Fruit fly (Drosophila melanogaster): Measurements from ENCODE around the gene CG42675.

Gene CG42675

DNA sequence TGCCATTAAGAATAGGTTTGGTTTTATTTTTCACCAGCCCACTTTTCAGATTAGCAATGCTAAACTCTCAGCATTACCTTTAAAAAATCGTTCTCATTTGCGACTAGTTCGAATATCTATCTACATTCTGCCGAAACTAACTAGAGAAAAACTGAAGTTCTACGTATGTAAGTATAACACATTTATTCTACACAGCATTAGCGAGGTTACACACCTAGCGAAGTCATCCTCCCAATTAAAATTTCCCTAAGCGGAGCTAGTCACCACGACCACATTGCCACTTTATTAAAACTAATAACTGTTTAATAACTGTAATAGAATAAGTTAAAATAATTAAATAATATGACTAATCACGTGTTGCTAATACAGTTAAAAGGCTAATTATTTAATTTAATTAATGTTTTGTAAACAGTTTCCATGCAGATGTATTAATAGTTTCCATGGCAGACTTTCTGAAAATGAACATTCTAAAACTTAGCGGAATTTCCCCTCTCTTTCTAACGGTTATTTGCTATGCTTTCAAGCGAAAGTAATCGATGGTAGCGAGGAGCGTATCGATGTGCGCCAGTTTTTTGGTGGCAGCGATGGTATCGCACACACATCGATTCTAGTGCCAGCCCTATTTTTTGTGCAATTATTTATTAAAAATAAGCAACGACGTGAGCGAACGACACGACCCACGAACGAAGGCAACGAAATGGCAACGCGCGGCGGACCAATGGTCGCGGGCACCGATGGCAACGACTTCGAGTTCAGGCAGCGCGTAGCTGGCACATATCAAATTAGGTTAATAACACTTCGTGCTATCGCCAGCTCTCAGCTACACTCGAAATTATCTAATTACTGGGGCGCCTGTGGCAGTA, 34.4 kb upstream of the CG42675 start, which contains the start of gene jagn (continued):
- TF ChIP-seq hth (optimal IDR thresholded peaks at IDR 0.05): no peak
- peak; percentile 54 for TF ChIP-seq CG11723 (GFP tag; optimal IDR thresholded peaks at IDR 0.05)
- TF ChIP-seq HmgZ (tag; optimal IDR thresholded peaks at IDR 0.05): peak; percentile 46
- peak; percentile 100 for TF ChIP-seq CG42726 (GFP tag; IDR thresholded peaks at IDR 0.05; ENCODE audit: partially characterized antibody)
- 0 out of 2 replicates have a peak, but pooled peaks have one; percentile 28 for TF ChIP-seq klu (GFP tag; IDR thresholded peaks at IDR 0.05)
- TF ChIP-seq NK7.1 (GFP tag; optimal IDR thresholded peaks at IDR 0.05): no peak
- TF ChIP-seq her (GFP tag; optimal IDR thresholded peaks at IDR 0.05): peak; percentile 54
- peak; percentile 51 for TF ChIP-seq luna (GFP tag; optimal IDR thresholded peaks at IDR 0.05)
- peak; percentile 77 for TF ChIP-seq CG1603 (tag; optimal IDR thresholded peaks at IDR 0.05)
- peak; percentile 43 for TF ChIP-seq unpg (GFP tag; optimal IDR thresholded peaks at IDR 0.05)
- TF ChIP-seq Ptx1 (GFP tag; IDR thresholded peaks at IDR 0.05): peak; percentile 63
- TF ChIP-seq CG11504 (tag; optimal IDR thresholded peaks at IDR 0.05): no peak
- TF ChIP-seq grn (GFP tag; optimal IDR thresholded peaks at IDR 0.05): peak; percentile 1
- TF ChIP-seq vvl (GFP tag; IDR thresholded peaks at IDR 0.05): peak; percentile 74
- peak; percentile 70 for TF ChIP-seq ranshi (GFP tag; IDR thresholded peaks at IDR 0.05)
- TF ChIP-seq CG17612 (GFP tag; IDR thresholded peaks at IDR 0.05): no peak
- TF ChIP-seq ttk (GFP tag; IDR thresholded peaks at IDR 0.05): peak; percentile 58
- no peak for TF ChIP-seq CG6813 (GFP tag; optimal IDR thresholded peaks at IDR 0.05)
- TF ChIP-seq CG9437 (GFP tag; optimal IDR thresholded peaks at IDR 0.05): peak; percentile 10
- TF ChIP-seq gsb-n (tag; optimal IDR thresholded peaks at IDR 0.05): peak; percentile 48
- TF ChIP-seq Stat92E (GFP tag; optimal IDR thresholded peaks at IDR 0.05): peak in 1 of 3 experiments; percentile 9
- TF ChIP-seq p53 (GFP tag; optimal IDR thresholded peaks at IDR 0.05): peak; percentile 14
- TF ChIP-seq onecut (GFP tag; IDR thresholded peaks at IDR 0.05): peak; percentile 83
- TF ChIP-seq Ets97D (GFP tag; optimal IDR thresholded peaks at IDR 0.05): peak; percentile 97
- peak; percentile 18 for TF ChIP-seq fd3F (GFP tag; optimal IDR thresholded peaks at IDR 0.05)
- peak; percentile 46; the same call in 1 of the 2 replicates for TF ChIP-seq CG1024 (GFP tag; IDR thresholded peaks at IDR 0.05)
- no peak for TF ChIP-seq Sox100B (GFP tag; optimal IDR thresholded peaks at IDR 0.05)
- TF ChIP-seq CG9609 (GFP tag; optimal IDR thresholded peaks at IDR 0.05): peak; percentile 63
- TF ChIP-seq disco-r (GFP tag; optimal IDR thresholded peaks at IDR 0.05): no peak
- TF ChIP-seq Dref (GFP tag; IDR thresholded peaks at IDR 0.05): peak; percentile 96
- peak; percentile 68 for TF ChIP-seq B-H2 (GFP tag; optimal IDR thresholded peaks at IDR 0.05)
- TF ChIP-seq CG11247 (GFP tag; IDR thresholded peaks at IDR 0.05): peak; percentile 64
- no peak for TF ChIP-seq CG5180 (GFP tag; optimal IDR thresholded peaks at IDR 0.05)
- TF ChIP-seq Lim3 (GFP tag; IDR thresholded peaks at IDR 0.05): no peak
- peak in 1 of 2 experiments; percentile 33 for TF ChIP-seq chif (GFP tag; optimal IDR thresholded peaks at IDR 0.05)
- no peak for TF ChIP-seq sc (optimal IDR thresholded peaks at IDR 0.05)
- peak; percentile 20 for TF ChIP-seq sc (GFP tag; optimal IDR thresholded peaks at IDR 0.05)
- TF ChIP-seq CTCF (GFP tag; optimal IDR thresholded peaks at IDR 0.05): peak; percentile 82
- no peak for TF ChIP-seq pnt (GFP tag; optimal IDR thresholded peaks at IDR 0.05)
- TF ChIP-seq chinmo (GFP tag; IDR thresholded peaks at IDR 0.05; ENCODE audit: partially characterized antibody): peak; percentile 99
- TF ChIP-seq Fer2 (tag; optimal IDR thresholded peaks at IDR 0.05): no peak
- peak; percentile 68 for TF ChIP-seq CG13775 (GFP tag; optimal IDR thresholded peaks at IDR 0.05)
- TF ChIP-seq Gug (GFP tag; IDR thresholded peaks at IDR 0.05): peak; percentile 93
- TF ChIP-seq CG4707 (GFP tag; optimal IDR thresholded peaks at IDR 0.05): no peak
- peak; percentile 99 for TF ChIP-seq Doc3 (GFP tag; IDR thresholded peaks at IDR 0.05; ENCODE audit: partially characterized antibody)
- peak; percentile 78 for TF ChIP-seq CG7987 (GFP tag; optimal IDR thresholded peaks at IDR 0.05)
- peak; percentile 30 for TF ChIP-seq D19B (GFP tag; optimal IDR thresholded peaks at IDR 0.05)
- peak; percentile 45 for TF ChIP-seq CG16863 (GFP tag; optimal IDR thresholded peaks at IDR 0.05)
- peak; percentile 63; the same call in 2 of the 3 replicates for TF ChIP-seq dysf (GFP tag; IDR thresholded peaks at IDR 0.05)
